Worm (Caenorhabditis elegans) whole organism, L1 larva: ENCODE results near the gene lgg-2.

Source experiments
- C16A3.4 ChIP-seq: fragments of 150-350 bp; optimal IDR thresholded peaks from 2 replicates; lab custom pipeline; 2014; ENCODE audit warnings: missing biosample characterization, missing genetic modification characterization
- alr-1 ChIP-seq: fragments of 200-800 bp; sonication (Bioruptor generic); optimal IDR thresholded peaks from 2 replicates; lab custom pipeline; 2018; ENCODE audit warnings: borderline replicate concordance, mild to moderate bottlenecking, missing genetic modification characterization, missing compliant biosample characterization
- ama-1 ChIP-seq: fragments of 150-350 bp; optimal IDR thresholded peaks from 2 replicates; lab custom pipeline; 2014
- ceh-63 ChIP-seq: fragments of 200-800 bp; sonication (Bioruptor generic); optimal IDR thresholded peaks from 2 replicates; lab custom pipeline; 2018; ENCODE audit warnings: mild to moderate bottlenecking, missing genetic modification characterization, missing compliant biosample characterization
- ceh-82 ChIP-seq, 3 experiments: fragments of 150-350 bp in 1 of 3; sonication (generic microtip) in 2 of 3; optimal IDR thresholded peaks; 2 replicates each; lab custom pipeline; 2014 to 2017; ENCODE audit warnings: missing biosample characterization in 3 of 3, missing genetic modification characterization in 3 of 3
- ceh-88 ChIP-seq: fragments of 200-800 bp; sonication (Bioruptor generic); IDR thresholded peaks from 2 replicates; pipeline ENCODE4 v1.3.6; 2022; ENCODE audit warnings: missing genetic modification characterization, missing compliant biosample characterization
- ceh-90 ChIP-seq: sonication (generic microtip); optimal IDR thresholded peaks from 2 replicates; lab custom pipeline; 2016; ENCODE audit warnings: missing genetic modification characterization, missing compliant biosample characterization
- ces-1 ChIP-seq: fragments of 150-350 bp; optimal IDR thresholded peaks from 2 replicates; lab custom pipeline; 2014; ENCODE audit warnings: missing biosample characterization, missing genetic modification reagents, missing genetic modification characterization
- dpl-1 ChIP-seq, 3 experiments: fragments of 150-350 bp in 2 of 3; sonication (generic microtip) in 1 of 3; optimal IDR thresholded peaks; 2 replicates each; lab custom pipeline; 2014 to 2017; ENCODE audit warnings: missing biosample characterization in 3 of 3, missing genetic modification characterization in 3 of 3, missing genetic modification reagents in 3 of 3
- dsc-1 ChIP-seq: sonication (generic microtip); optimal IDR thresholded peaks from 2 replicates; lab custom pipeline; 2016; ENCODE audit warnings: mild to moderate bottlenecking, missing genetic modification characterization, missing compliant biosample characterization
- efl-1 ChIP-seq, 4 experiments: fragments of 150-350 bp; optimal IDR thresholded peaks in 3 of 4; peaks in 1 of 4; 1 replicate in 1 of 4; 2 replicates in 3 of 4; lab custom pipeline; 2014; ENCODE audit warnings: missing biosample characterization in 2 of 4, missing genetic modification characterization in 2 of 4, missing genetic modification reagents in 2 of 4
- efl-3 ChIP-seq: fragments of 200-800 bp; sonication (Bioruptor generic); optimal IDR thresholded peaks from 2 replicates; lab custom pipeline; 2018; ENCODE audit warnings: mild to moderate bottlenecking, missing genetic modification characterization, missing compliant biosample characterization
- egl-27 ChIP-seq, 2 experiments: fragments of 150-350 bp in 1 of 2; sonication (generic microtip); optimal IDR thresholded peaks; 3 replicates each; lab custom pipeline; 2017 to 2018; ENCODE audit warnings: missing biosample characterization in 2 of 2, missing genetic modification characterization in 2 of 2, missing genetic modification reagents in 2 of 2
- elt-2 ChIP-seq: sonication (generic microtip); optimal IDR thresholded peaks from 2 replicates; lab custom pipeline; 2016; ENCODE audit warnings: missing genetic modification characterization, mild to moderate bottlenecking, inconsistent platforms, missing compliant biosample characterization, missing genetic modification reagents
- fkh-8 ChIP-seq: sonication (generic microtip); optimal IDR thresholded peaks from 2 replicates; lab custom pipeline; 2016; ENCODE audit warnings: mild to moderate bottlenecking, missing genetic modification characterization, missing compliant biosample characterization
- hpl-2 ChIP-seq: fragments of 150-350 bp; optimal IDR thresholded peaks from 2 replicates; lab custom pipeline; 2014; ENCODE audit warnings: missing biosample characterization, missing genetic modification reagents, missing genetic modification characterization
- irx-1 ChIP-seq: sonication (generic microtip); optimal IDR thresholded peaks from 2 replicates; lab custom pipeline; 2016; ENCODE audit warnings: missing genetic modification characterization, missing compliant biosample characterization
- lin-13 ChIP-seq: fragments of 150-350 bp; optimal IDR thresholded peaks from 2 replicates; lab custom pipeline; 2014; ENCODE audit warnings: missing biosample characterization, missing genetic modification reagents, missing genetic modification characterization
- lin-14 ChIP-seq: fragments of 200-800 bp; sonication (Bioruptor generic); optimal IDR thresholded peaks from 2 replicates; lab custom pipeline; 2018; ENCODE audit warnings: mild to moderate bottlenecking, missing genetic modification characterization, moderate library complexity, missing compliant biosample characterization
- lin-15B ChIP-seq: fragments of 150-350 bp; sonication (generic microtip); optimal IDR thresholded peaks from 3 replicates; lab custom pipeline; 2014; ENCODE audit warnings: missing biosample characterization, missing genetic modification characterization
- lin-39 ChIP-seq: fragments of 150-350 bp; optimal IDR thresholded peaks from 2 replicates; lab custom pipeline; 2014; ENCODE audit warnings: missing biosample characterization, missing genetic modification reagents, missing genetic modification characterization
- mab-9 ChIP-seq: fragments of 200-800 bp; sonication (Bioruptor generic); IDR thresholded peaks from 2 replicates; pipeline ENCODE4 v1.3.6; 2022; ENCODE audit warnings: missing genetic modification reagents, missing genetic modification characterization, missing compliant biosample characterization
- mef-2 ChIP-seq: fragments of 150-350 bp; optimal IDR thresholded peaks from 2 replicates; lab custom pipeline; 2014; ENCODE audit warnings: missing biosample characterization, missing genetic modification characterization
- nhr-11 ChIP-seq: fragments of 150-350 bp; optimal IDR thresholded peaks from 2 replicates; lab custom pipeline; 2014; ENCODE audit warnings: missing biosample characterization, missing genetic modification characterization
- nhr-12 ChIP-seq: sonication (generic microtip); optimal IDR thresholded peaks from 2 replicates; lab custom pipeline; 2017; ENCODE audit warnings: missing biosample characterization, missing genetic modification characterization
- nhr-47 ChIP-seq: sonication (generic microtip); optimal IDR thresholded peaks from 2 replicates; lab custom pipeline; 2016; ENCODE audit warnings: mild to moderate bottlenecking, missing genetic modification characterization, moderate library complexity, missing compliant biosample characterization
- nhr-71 ChIP-seq: sonication (generic microtip); optimal IDR thresholded peaks from 2 replicates; lab custom pipeline; 2016; ENCODE audit warnings: mild to moderate bottlenecking, missing genetic modification characterization, moderate library complexity, missing compliant biosample characterization
- nhr-76 ChIP-seq: sonication (generic microtip); optimal IDR thresholded peaks from 2 replicates; lab custom pipeline; 2017; ENCODE audit warnings: missing biosample characterization, missing genetic modification characterization
- nhr-77 ChIP-seq: fragments of 150-350 bp; optimal IDR thresholded peaks from 2 replicates; lab custom pipeline; 2014; ENCODE audit warnings: missing biosample characterization, missing genetic modification characterization
- nhr-85 ChIP-seq: sonication (generic microtip); peaks from one replicate; lab custom pipeline; 2016; ENCODE audit warnings: missing genetic modification characterization, inconsistent platforms, missing compliant biosample characterization
- pag-3 ChIP-seq: sonication (generic microtip); optimal IDR thresholded peaks from 2 replicates; lab custom pipeline; 2017; ENCODE audit warnings: missing genetic modification characterization, mild to moderate bottlenecking, missing compliant biosample characterization, antibody characterized with exemption, borderline replicate concordance; ENCODE audit not compliant: insufficient read depth
- pax-3 ChIP-seq: fragments of 200-800 bp; sonication (Bioruptor generic); optimal IDR thresholded peaks from 2 replicates; lab custom pipeline; 2018; ENCODE audit warnings: mild to moderate bottlenecking, missing genetic modification characterization, moderate library complexity, missing compliant biosample characterization
- pqm-1 ChIP-seq: sonication (generic microtip); optimal IDR thresholded peaks from 3 replicates; lab custom pipeline; 2017; ENCODE audit warnings: missing biosample characterization, missing genetic modification characterization
- rnt-1 ChIP-seq: sonication (generic microtip); optimal IDR thresholded peaks from 2 replicates; lab custom pipeline; 2016; ENCODE audit warnings: mild to moderate bottlenecking, missing genetic modification characterization, moderate library complexity, missing compliant biosample characterization
- skn-1 ChIP-seq: fragments of 150-350 bp; optimal IDR thresholded peaks from 2 replicates; lab custom pipeline; 2014; ENCODE audit warnings: missing biosample characterization, missing genetic modification characterization
- snpc-4 ChIP-seq: fragments of 150-350 bp; optimal IDR thresholded peaks from 2 replicates; lab custom pipeline; 2014; ENCODE audit warnings: missing biosample characterization, missing genetic modification characterization
- snu-23 ChIP-seq: sonication (generic microtip); optimal IDR thresholded peaks from 2 replicates; lab custom pipeline; 2016; ENCODE audit warnings: missing genetic modification characterization, missing compliant biosample characterization
- sup-37 ChIP-seq: fragments of 200-800 bp; sonication (Bioruptor generic); optimal IDR thresholded peaks from 2 replicates; lab custom pipeline; 2018; ENCODE audit warnings: mild to moderate bottlenecking, missing genetic modification characterization, missing compliant biosample characterization
- swsn-7 ChIP-seq: sonication (generic microtip); optimal IDR thresholded peaks from 2 replicates; lab custom pipeline; 2016; ENCODE audit warnings: missing genetic modification characterization, missing compliant biosample characterization
- tbx-2 ChIP-seq: sonication (generic microtip); optimal IDR thresholded peaks from 2 replicates; lab custom pipeline; 2016; ENCODE audit warnings: missing genetic modification characterization, missing compliant biosample characterization
- tlp-1 ChIP-seq: fragments of 150-350 bp; optimal IDR thresholded peaks from 2 replicates; lab custom pipeline; 2014; ENCODE audit warnings: missing biosample characterization, missing genetic modification characterization
- unc-30 ChIP-seq: sonication (generic microtip); optimal IDR thresholded peaks from 2 replicates; lab custom pipeline; 2017; ENCODE audit warnings: missing biosample characterization, missing genetic modification characterization
- unc-98 ChIP-seq: fragments of 200-800 bp; sonication (Bioruptor generic); IDR thresholded peaks from 2 replicates; pipeline ENCODE4 v1.3.6; 2022; ENCODE audit warnings: missing genetic modification characterization, missing compliant biosample characterization
- xbp-1 ChIP-seq: sonication (generic microtip); optimal IDR thresholded peaks from 2 replicates; lab custom pipeline; 2016; ENCODE audit warnings: missing genetic modification characterization, missing compliant biosample characterization

lgg-2 gene

DNA sequence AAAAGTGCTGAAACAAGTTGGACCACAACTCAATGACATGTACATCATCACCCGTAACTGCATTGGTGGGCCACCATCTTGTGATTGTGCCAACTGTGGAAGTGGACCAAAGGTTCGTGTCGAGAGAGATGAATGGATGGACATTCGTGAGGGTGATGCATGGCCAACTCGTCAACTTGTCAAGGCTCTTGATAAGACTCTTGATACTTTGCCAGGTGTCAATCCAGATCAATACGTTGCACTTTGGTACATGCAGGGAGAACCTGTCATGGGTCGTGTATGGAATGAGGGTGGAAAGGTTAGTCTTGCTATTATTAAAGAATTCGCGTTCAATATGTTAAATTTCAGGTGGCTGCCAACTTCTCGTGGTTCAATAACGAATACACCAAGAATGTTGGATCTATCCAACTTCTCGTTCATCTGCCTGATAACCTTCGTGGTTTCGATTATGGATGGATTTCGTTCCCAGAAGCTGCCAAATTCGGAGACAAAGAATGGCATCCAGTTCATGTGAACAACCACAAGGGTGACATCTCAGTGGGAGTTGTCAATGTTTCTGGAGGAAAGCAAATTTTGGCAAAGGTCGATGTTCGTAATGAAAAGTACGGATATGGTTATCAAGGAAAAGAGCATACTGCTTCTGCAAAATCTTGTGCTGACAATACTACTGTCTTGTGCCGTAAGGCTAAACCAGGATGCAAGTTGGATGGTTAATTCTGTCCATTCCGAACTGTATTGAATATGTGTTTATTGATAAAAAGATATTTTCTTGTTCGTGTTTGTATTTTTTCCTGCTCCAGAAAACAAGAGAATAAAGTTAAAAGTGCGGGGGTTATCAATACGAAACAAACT is 14.9 kb upstream of the lgg-2 start:
- TF ChIP-seq efl-1 (optimal IDR thresholded peaks at IDR 0.05; lab: Kevin White, UChicago) (no peak), efl-1 (GFP tag; optimal IDR thresholded peaks at IDR 0.05 in 1 of 2; lab: Kevin White, UChicago) (peak in 1 of 2 experiments; percentile 92), xbp-1 (tag; lab: Kevin White, UChicago) (no peak)

DNA sequence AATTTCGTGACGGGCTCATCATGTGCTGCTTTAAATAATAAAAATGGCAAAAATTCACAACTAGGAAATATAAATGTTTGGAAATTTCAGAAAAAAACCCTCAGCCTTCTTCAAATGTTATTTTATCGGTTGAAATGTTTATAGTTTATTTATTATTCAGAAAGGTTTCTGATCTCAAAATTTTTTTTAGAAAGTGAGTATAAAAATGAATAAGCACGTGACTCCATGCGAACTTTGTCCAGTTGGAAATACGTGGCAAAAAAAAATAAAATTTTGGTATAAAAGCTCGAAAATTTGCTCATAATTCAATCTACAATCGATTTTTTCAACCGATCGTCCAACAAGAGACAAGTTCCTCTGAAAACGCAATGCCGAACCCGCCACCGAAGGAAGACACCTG is 13.8 kb upstream of the lgg-2 start, which contains the start of gene nsph-3.1:
Gene nsph-3.1, plus strand, starts transcription at position 301 of the 400 bp plus-strand sequence.
- TF ChIP-seq elt-2 = no peak
- TF ChIP-seq ces-1 (GFP tag; lab: Kevin White, UChicago) = no peak
- TF ChIP-seq ceh-90 = no peak
- TF ChIP-seq pax-3 (tag; lab: Kevin White, UChicago) = no peak
- no peak for TF ChIP-seq nhr-12 (tag; lab: Kevin White, UChicago)
- no peak for TF ChIP-seq xbp-1 (tag; lab: Kevin White, UChicago)
- no peak for TF ChIP-seq nhr-77 (tag; lab: Kevin White, UChicago)
- no peak for TF ChIP-seq lin-13 (GFP tag; lab: Kevin White, UChicago)

DNA sequence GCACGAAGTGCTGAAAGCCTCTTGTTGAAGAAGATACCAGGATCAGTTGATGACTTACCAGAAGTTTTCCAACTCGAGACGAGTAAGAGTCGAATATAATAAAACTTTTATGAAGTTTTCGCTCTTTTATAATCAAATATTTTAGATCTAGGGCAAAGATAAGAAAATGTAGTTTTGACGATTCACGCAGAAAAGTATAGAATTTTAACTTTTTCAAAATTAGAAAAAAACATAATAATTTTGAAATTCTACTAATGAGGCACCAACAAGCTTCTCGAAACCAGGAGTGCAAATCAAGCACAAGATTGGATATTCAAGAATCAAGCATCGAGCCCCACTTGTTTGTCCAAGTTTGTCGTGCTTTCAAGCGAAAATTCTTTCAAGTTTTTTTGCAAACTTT is 13.1 kb upstream of the lgg-2 start, which contains the start of gene Y69E1A.1:
Gene Y69E1A.1, minus strand, starts transcription at position 101 of the 400 bp plus-strand sequence.
- TF ChIP-seq lin-15B (tag; lab: Kevin White, UChicago) (no peak), irx-1 (tag; lab: Kevin White, UChicago) (no peak), hpl-2 (GFP tag; lab: Kevin White, UChicago) (no peak), egl-27 (tag; optimal IDR thresholded peaks at IDR 0.05; lab: Kevin White, UChicago) (no peak), pqm-1 (tag; lab: Kevin White, UChicago) (no peak), ceh-82 (tag; optimal IDR thresholded peaks at IDR 0.05; lab: Kevin White, UChicago) (no peak), rnt-1 (tag; lab: Kevin White, UChicago) (no peak), dpl-1 (GFP tag; optimal IDR thresholded peaks at IDR 0.05; lab: Kevin White, UChicago) (no peak), nhr-85 (tag; lab: Kevin White, UChicago) (no peak), sup-37 (no peak), ceh-88 (GFP tag; lab: Robert Waterston, UW) (no peak), pag-3 (no peak), C16A3.4 (tag; lab: Kevin White, UChicago) (no peak), nhr-11 (tag; lab: Kevin White, UChicago) (no peak), nhr-76 (no peak), pax-3 (tag; lab: Kevin White, UChicago) (no peak), nhr-71 (tag; lab: Kevin White, UChicago) (no peak), dsc-1 (no peak)

DNA sequence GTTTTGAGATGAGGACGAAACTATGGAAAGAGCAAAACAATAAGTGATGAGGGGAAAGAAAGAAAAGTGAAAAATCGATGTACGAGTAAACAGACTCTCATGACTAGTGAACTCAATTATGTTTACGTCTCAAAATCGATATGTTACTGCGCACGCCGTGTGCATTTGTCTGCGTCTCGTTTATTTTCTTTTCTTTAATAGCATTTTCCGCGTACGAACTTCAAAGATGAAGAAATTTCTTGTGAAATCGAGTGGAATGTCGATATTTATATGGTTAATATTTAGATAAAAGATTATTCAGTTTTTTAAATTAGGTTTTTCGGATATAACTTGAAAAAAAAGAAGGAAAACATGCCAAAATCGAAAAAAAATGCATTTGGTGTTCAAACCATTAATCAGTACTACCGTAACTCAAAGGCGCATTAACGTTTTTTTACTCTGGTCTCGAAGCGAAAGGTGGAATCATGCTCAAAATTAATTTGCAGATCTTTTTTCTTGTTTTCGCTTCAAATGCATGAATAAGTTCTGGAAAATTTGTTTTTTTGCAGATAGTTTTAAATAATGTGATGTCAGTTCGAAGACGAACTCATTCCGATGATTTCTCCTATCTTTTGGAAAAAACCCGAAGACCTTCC is 1.3 kb upstream of the lgg-2 start, which contains the start of gene fic-1:
Gene fic-1, plus strand, starts transcription at position 549 of the 635 bp plus-strand sequence.
- no peak for TF ChIP-seq efl-3 (GFP tag; lab: Kevin White, UChicago)
- peak; percentile 20 for TF ChIP-seq rnt-1 (tag; lab: Kevin White, UChicago)
- no peak for TF ChIP-seq lin-39 (tag; lab: Kevin White, UChicago)
- TF ChIP-seq mef-2 (tag; lab: Kevin White, UChicago) = no peak
- peak; percentile 57 for TF ChIP-seq nhr-47
- TF ChIP-seq irx-1 (tag; lab: Kevin White, UChicago) = peak; percentile 57
- no peak for TF ChIP-seq ceh-88 (GFP tag; lab: Robert Waterston, UW)
- TF ChIP-seq lin-14 (GFP tag; lab: Kevin White, UChicago) = peak; percentile 96
- peak; percentile 63 for TF ChIP-seq tbx-2 (tag; lab: Kevin White, UChicago)
- peak; percentile 64 for TF ChIP-seq snu-23 (GFP tag; lab: Kevin White, UChicago)
- TF ChIP-seq unc-98 (GFP tag; lab: Robert Waterston, UW) = no peak
- TF ChIP-seq mab-9 = no peak
- peak; percentile 71 for TF ChIP-seq skn-1 (tag; lab: Kevin White, UChicago)
- peak in 1 of 3 experiments; percentile 49 for TF ChIP-seq dpl-1 (GFP tag; optimal IDR thresholded peaks at IDR 0.05; lab: Kevin White, UChicago)
- peak; percentile 84 for TF ChIP-seq fkh-8 (tag; lab: Kevin White, UChicago)
- no peak for TF ChIP-seq nhr-76
- TF ChIP-seq alr-1 = no peak
- no peak for TF ChIP-seq unc-30 (tag; lab: Kevin White, UChicago)
- TF ChIP-seq swsn-7 (tag; lab: Kevin White, UChicago) = peak; percentile 65
- peak; percentile 96 for TF ChIP-seq ces-1 (GFP tag; lab: Kevin White, UChicago)
- TF ChIP-seq ceh-63 (GFP tag; lab: Kevin White, UChicago) = no peak
- peak; percentile 13 for TF ChIP-seq snpc-4 (tag; lab: Kevin White, UChicago)
- no peak for TF ChIP-seq tlp-1
- TF ChIP-seq ama-1 (lab: Kevin White, UChicago) = no peak
